Worm (Caenorhabditis elegans): Measurements from ENCODE around the gene ddo-3.
"Not testable (repeated sequence)": the region's sequence is repeated elsewhere in the genome, so short reads cannot be mapped to it uniquely, and the experiment has no call there.

DNA sequence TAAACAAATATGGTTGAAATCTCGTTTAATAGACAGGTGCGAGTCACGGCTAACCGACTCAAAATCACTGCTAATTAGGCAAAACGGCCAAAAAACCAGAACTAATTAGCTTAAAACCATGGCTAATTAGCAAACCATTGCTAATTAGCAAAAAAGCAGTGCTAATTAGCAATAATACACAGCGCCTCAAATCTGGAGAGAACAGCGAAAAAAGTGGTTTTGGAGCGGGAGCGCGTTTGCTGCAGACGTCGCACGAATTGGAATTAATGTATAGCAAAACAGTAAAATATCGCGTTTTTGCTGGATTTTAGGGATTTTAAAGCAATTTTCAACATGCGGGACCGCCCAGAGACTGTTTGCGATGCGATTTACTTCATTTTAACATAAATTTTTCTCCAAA lies 38.6 kb downstream of the ddo-3 start:
- TF ChIP-seq mep-1, nhr-237 (tag; optimal IDR thresholded peaks at IDR 0.05): not testable (repeated sequence)
- TF ChIP-seq lin-38 (GFP tag; IDR thresholded peaks at IDR 0.05), result peak; percentile 61

All from whole organism, L4 larva.